Fruit fly (Drosophila melanogaster) whole organism, pupa: Measurements from ENCODE around the gene Tollo.

Source experiments
- CG10348 ChIP-seq: fragments of 200-800 bp; sonication (Bioruptor generic); IDR thresholded peaks from 2 replicates; pipeline ENCODE4 v1.3.6; 2022; ENCODE audit warnings: missing biosample characterization, missing genetic modification characterization
- CG12605 ChIP-seq: fragments of 200-800 bp; sonication (Bioruptor generic); IDR thresholded peaks from 2 replicates; pipeline ENCODE4 v1.3.6; 2022; ENCODE audit warnings: missing biosample characterization, missing genetic modification characterization
- CG13204 ChIP-seq: fragments of 200-800 bp; sonication (Bioruptor generic); optimal IDR thresholded peaks from 2 replicates; lab custom pipeline; 2018; ENCODE audit warnings: missing biosample characterization, mild to moderate bottlenecking, missing genetic modification characterization, moderate library complexity
- CG14655 ChIP-seq: fragments of 200-800 bp; sonication (Bioruptor generic); optimal IDR thresholded peaks from 3 replicates; lab custom pipeline; 2017; ENCODE audit warnings: mild to moderate bottlenecking, missing biosample characterization, missing genetic modification reagents, missing genetic modification characterization
- CG15710 ChIP-seq: fragments of 200-800 bp; sonication (Bioruptor generic); optimal IDR thresholded peaks from 2 replicates; lab custom pipeline; 2018; ENCODE audit warnings: missing biosample characterization, mild to moderate bottlenecking, missing genetic modification characterization, moderate library complexity
- CG17806 ChIP-seq: fragments of 200-800 bp; sonication (Bioruptor generic); optimal IDR thresholded peaks from 2 replicates; lab custom pipeline; 2018; ENCODE audit warnings: missing biosample characterization, mild to moderate bottlenecking, missing genetic modification characterization, moderate library complexity
- CG32121 ChIP-seq: fragments of 200-800 bp; sonication (Bioruptor generic); IDR thresholded peaks from 2 replicates; pipeline ENCODE4 v1.3.6; 2022; ENCODE audit warnings: missing biosample characterization, missing genetic modification characterization
- CG34367 ChIP-seq: fragments of 200-800 bp; sonication (Bioruptor generic); optimal IDR thresholded peaks from 2 replicates; lab custom pipeline; 2018; ENCODE audit warnings: missing biosample characterization, mild to moderate bottlenecking, missing genetic modification characterization
- CG4496 ChIP-seq: fragments of 200-800 bp; sonication (Bioruptor generic); IDR thresholded peaks from 3 replicates; pipeline ENCODE4 v1.3.6; 2022; ENCODE audit warnings: missing biosample characterization, missing genetic modification characterization
- CG8159 ChIP-seq: fragments of 200-800 bp; sonication (Bioruptor generic); optimal IDR thresholded peaks from 3 replicates; lab custom pipeline; 2018; ENCODE audit warnings: missing biosample characterization, mild to moderate bottlenecking, missing genetic modification characterization, moderate library complexity
- CG8301 ChIP-seq: fragments of 200-800 bp; sonication (Bioruptor generic); optimal IDR thresholded peaks from 2 replicates; lab custom pipeline; 2018; ENCODE audit warnings: missing biosample characterization, mild to moderate bottlenecking, missing genetic modification characterization
- CG9948 ChIP-seq: fragments of 200-800 bp; sonication (Bioruptor generic); optimal IDR thresholded peaks from 2 replicates; lab custom pipeline; 2018; ENCODE audit warnings: missing biosample characterization, mild to moderate bottlenecking, missing genetic modification characterization, moderate library complexity
- D1 ChIP-seq: fragments of 200-800 bp; sonication (Bioruptor generic); optimal IDR thresholded peaks from 2 replicates; lab custom pipeline; 2018; ENCODE audit warnings: missing biosample characterization, mild to moderate bottlenecking, missing genetic modification characterization, moderate library complexity
- EcR ChIP-seq: fragments of 200-800 bp; sonication (Bioruptor generic); optimal IDR thresholded peaks from 3 replicates; lab custom pipeline; 2019; ENCODE audit warnings: missing biosample characterization, missing genetic modification characterization, mild to moderate bottlenecking, moderate library complexity, missing genetic modification reagents
- Ets98B ChIP-seq: fragments of 200-800 bp; sonication (Bioruptor generic); IDR thresholded peaks from 2 replicates; pipeline ENCODE4 v1.3.6; 2022; ENCODE audit warnings: missing biosample characterization, missing genetic modification characterization
- Pif1A ChIP-seq: fragments of 200-800 bp; sonication (Bioruptor generic); optimal IDR thresholded peaks from 3 replicates; lab custom pipeline; 2016; ENCODE audit warnings: missing biosample characterization, missing genetic modification characterization
- Pif1B ChIP-seq: fragments of 200-800 bp; sonication (Bioruptor generic); optimal IDR thresholded peaks from 3 replicates; lab custom pipeline; 2016; ENCODE audit warnings: missing biosample characterization, missing genetic modification characterization
- Snoo ChIP-seq: fragments of 200-800 bp; sonication (Bioruptor generic); optimal IDR thresholded peaks from 3 replicates; lab custom pipeline; 2017; ENCODE audit warnings: missing biosample characterization, mild to moderate bottlenecking, missing genetic modification characterization, inconsistent platforms
- fd96Ca ChIP-seq: fragments of 200-800 bp; sonication (Bioruptor generic); IDR thresholded peaks from 3 replicates; pipeline ENCODE4 v1.3.6; 2022; ENCODE audit warnings: missing biosample characterization, missing genetic modification characterization
- gl ChIP-seq: fragments of 200-800 bp; sonication (Bioruptor generic); optimal IDR thresholded peaks from 2 replicates; lab custom pipeline; 2018; ENCODE audit warnings: missing biosample characterization, mild to moderate bottlenecking, missing genetic modification characterization
- rn ChIP-seq: fragments of 200-800 bp; sonication (Bioruptor generic); IDR thresholded peaks from 2 replicates; pipeline ENCODE4 v1.3.6; 2022; ENCODE audit warnings: missing biosample characterization, missing genetic modification characterization

Gene Tollo

dm6 chr3L:15251759-15252322 is 16.4 kb downstream of the Tollo start:
- no peak for TF ChIP-seq Ets98B (GFP tag; lab: Robert Waterston, UW)
- no peak for TF ChIP-seq CG32121 (GFP tag; lab: Robert Waterston, UW)
- TF ChIP-seq CG12605 (GFP tag; lab: Robert Waterston, UW): no peak
- no peak for TF ChIP-seq Snoo (tag; lab: Kevin White, UChicago)
- TF ChIP-seq CG8159: no peak
- no peak for TF ChIP-seq CG14655 (GFP tag; lab: Kevin White, UChicago)
- no peak for TF ChIP-seq CG34367 (tag; lab: Kevin White, UChicago)

- TF ChIP-seq CG32121 (GFP tag; lab: Robert Waterston, UW) (0 out of 2 replicates have a peak, but pooled peaks have one; percentile 10), gl (tag; lab: Kevin White, UChicago) (no peak), Pif1B (GFP tag; lab: Kevin White, UChicago) (peak; percentile 7), CG14655 (GFP tag; lab: Kevin White, UChicago) (peak; percentile 78), CG8301 (tag; lab: Kevin White, UChicago) (peak; percentile 70), CG34367 (tag; lab: Kevin White, UChicago) (no peak), Pif1A (peak; percentile 50), EcR (GFP tag; lab: Kevin White, UChicago) (no peak), Snoo (tag; lab: Kevin White, UChicago) (no peak)
Observed at dm6 chr3L:15252562-15252961, 17.1 kb downstream of the Tollo start.

dm6 chr3L:15253606-15254054 is 18.2 kb downstream of the Tollo start:
- no peak for TF ChIP-seq CG10348 (GFP tag; lab: Robert Waterston, UW)
- no peak for TF ChIP-seq CG13204 (GFP tag; lab: Kevin White, UChicago)
- peak; percentile 41 for TF ChIP-seq CG8159
- no peak for TF ChIP-seq D1 (tag; lab: Kevin White, UChicago)
- peak; percentile 84 for TF ChIP-seq CG14655 (GFP tag; lab: Kevin White, UChicago)
- peak; percentile 36 for TF ChIP-seq Pif1A
- TF ChIP-seq gl (tag; lab: Kevin White, UChicago): no peak
- TF ChIP-seq EcR (GFP tag; lab: Kevin White, UChicago): no peak
- TF ChIP-seq rn (GFP tag; lab: Robert Waterston, UW): 0 out of 2 replicates have a peak, but pooled peaks have one; percentile 33
- TF ChIP-seq Snoo (tag; lab: Kevin White, UChicago): no peak
- no peak for TF ChIP-seq CG34367 (tag; lab: Kevin White, UChicago)
- TF ChIP-seq CG32121 (GFP tag; lab: Robert Waterston, UW): no peak
- peak; percentile 6 for TF ChIP-seq CG15710
- TF ChIP-seq CG17806 (tag; lab: Kevin White, UChicago): peak; percentile 27
- peak; percentile 72 for TF ChIP-seq CG8301 (tag; lab: Kevin White, UChicago)
- TF ChIP-seq CG9948: peak; percentile 46
- TF ChIP-seq Ets98B (GFP tag; lab: Robert Waterston, UW): no peak
- no peak for TF ChIP-seq fd96Ca (GFP tag; lab: Robert Waterston, UW)
- TF ChIP-seq Pif1B (GFP tag; lab: Kevin White, UChicago): peak; percentile 42
- no peak for TF ChIP-seq CG12605 (GFP tag; lab: Robert Waterston, UW)
- TF ChIP-seq CG4496: no peak
- TF ChIP-seq, all 21 proteins: peak for 9

- TF ChIP-seq CG13204 (GFP tag; lab: Kevin White, UChicago): no peak
- TF ChIP-seq CG8159: no peak
- no peak for TF ChIP-seq Snoo (tag; lab: Kevin White, UChicago)
- TF ChIP-seq CG10348 (GFP tag; lab: Robert Waterston, UW): no peak
- no peak for TF ChIP-seq CG12605 (GFP tag; lab: Robert Waterston, UW)
- TF ChIP-seq Ets98B (GFP tag; lab: Robert Waterston, UW): no peak
- TF ChIP-seq CG17806 (tag; lab: Kevin White, UChicago): no peak
- no peak for TF ChIP-seq CG9948
- no peak for TF ChIP-seq Pif1B (GFP tag; lab: Kevin White, UChicago)
- no peak for TF ChIP-seq CG4496
- TF ChIP-seq Pif1A: no peak
- no peak for TF ChIP-seq fd96Ca (GFP tag; lab: Robert Waterston, UW)
- TF ChIP-seq CG15710: no peak
- no peak for TF ChIP-seq CG14655 (GFP tag; lab: Kevin White, UChicago)
- no peak for TF ChIP-seq D1 (tag; lab: Kevin White, UChicago)
Observed at dm6 chr3L:15254118-15254517, 18.7 kb downstream of the Tollo start.

- no peak for TF ChIP-seq CG17806 (tag; lab: Kevin White, UChicago)
- peak; percentile 43 for TF ChIP-seq CG14655 (GFP tag; lab: Kevin White, UChicago)
Observed at dm6 chr3L:15257154-15257553, 21.7 kb downstream of the Tollo start.

- TF ChIP-seq Ets98B (GFP tag; lab: Robert Waterston, UW): no peak
- TF ChIP-seq CG15710: peak; percentile 61
- peak; percentile 57 for TF ChIP-seq Snoo (tag; lab: Kevin White, UChicago)
- TF ChIP-seq D1 (tag; lab: Kevin White, UChicago): no peak
- peak; percentile 56 for TF ChIP-seq CG8301 (tag; lab: Kevin White, UChicago)
- no peak for TF ChIP-seq EcR (GFP tag; lab: Kevin White, UChicago)
- TF ChIP-seq Pif1B (GFP tag; lab: Kevin White, UChicago): peak; percentile 29
- peak; percentile 50 for TF ChIP-seq CG17806 (tag; lab: Kevin White, UChicago)
- TF ChIP-seq CG8159: peak; percentile 72
- no peak for TF ChIP-seq gl (tag; lab: Kevin White, UChicago)
- TF ChIP-seq CG9948: peak; percentile 13
- TF ChIP-seq CG34367 (tag; lab: Kevin White, UChicago): peak; percentile 8
- TF ChIP-seq CG10348 (GFP tag; lab: Robert Waterston, UW): no peak
- TF ChIP-seq fd96Ca (GFP tag; lab: Robert Waterston, UW): no peak
- TF ChIP-seq CG4496: no peak
- TF ChIP-seq CG14655 (GFP tag; lab: Kevin White, UChicago): peak; percentile 49
- TF ChIP-seq Pif1A: peak; percentile 56
Observed at dm6 chr3L:15258357-15258756, 22.9 kb downstream of the Tollo start.
